Worm (Caenorhabditis elegans) whole organism, young adult: Measurements from ENCODE around the gene F21C10.1.

Experiments
- F22D6.2 ChIP-seq: sonication (generic microtip); optimal IDR thresholded peaks from 2 replicates; lab custom pipeline; 2016; ENCODE audit warnings: mild to moderate bottlenecking, missing genetic modification characterization, missing compliant biosample characterization
- F39B2.1 ChIP-seq: fragments of 200-800 bp; sonication (Bioruptor generic); IDR thresholded peaks from 2 replicates; pipeline ENCODE4 v1.3.6; 2022; ENCODE audit warnings: missing genetic modification reagents, missing genetic modification characterization, missing compliant biosample characterization
- K12H6.12 ChIP-seq: fragments of 200-800 bp; sonication (Bioruptor generic); optimal IDR thresholded peaks from 2 replicates; lab custom pipeline; 2018; ENCODE audit warnings: mild to moderate bottlenecking, missing genetic modification characterization, missing compliant biosample characterization
- Y56A3A.18 ChIP-seq: fragments of 200-800 bp; sonication (Bioruptor generic); IDR thresholded peaks from 2 replicates; pipeline ENCODE4 v1.3.6; 2022; ENCODE audit warnings: missing genetic modification reagents, missing genetic modification characterization, missing compliant biosample characterization
- ama-1 ChIP-seq, 3 experiments: fragments of 150-350 bp in 1 of 3; sonication (generic microtip) in 2 of 3; optimal IDR thresholded peaks; 2 replicates each; lab custom pipeline; 2014 to 2018; ENCODE audit warnings: missing biosample characterization in 2 of 3, missing genetic modification characterization in 2 of 3, missing genetic modification reagents in 2 of 3
- aptf-3 ChIP-seq: fragments of 200-800 bp; sonication (Bioruptor generic); IDR thresholded peaks from 2 replicates; pipeline ENCODE4 v1.3.6; 2022; ENCODE audit warnings: missing genetic modification characterization, missing compliant biosample characterization
- attf-6 ChIP-seq: fragments of 200-800 bp; sonication (Bioruptor generic); IDR thresholded peaks from 2 replicates; pipeline ENCODE4 v1.3.6; 2022; ENCODE audit warnings: missing genetic modification reagents, missing genetic modification characterization, missing compliant biosample characterization
- cebp-1 ChIP-seq, 2 experiments: fragments of 200-800 bp in 1 of 2; sonication (Bioruptor generic) in 1 of 2; sonication (generic microtip) in 1 of 2; IDR thresholded peaks in 1 of 2; optimal IDR thresholded peaks in 1 of 2; 2 replicates each; pipeline versions ENCODE4 v1.3.6 to Lab custom; 2017 to 2022; ENCODE audit warnings: missing compliant biosample characterization in 2 of 2, missing genetic modification characterization in 2 of 2, mild to moderate bottlenecking in 1 of 2, missing genetic modification reagents in 1 of 2, moderate library complexity in 1 of 2
- cebp-2 ChIP-seq: fragments of 200-800 bp; sonication (Bioruptor generic); IDR thresholded peaks from 2 replicates; pipeline ENCODE4 v1.3.6; 2022; ENCODE audit warnings: missing genetic modification characterization, missing compliant biosample characterization
- ceh-100 ChIP-seq: fragments of 200-800 bp; sonication (Bioruptor generic); IDR thresholded peaks from 2 replicates; pipeline ENCODE4 v1.3.6; 2022; ENCODE audit warnings: missing genetic modification reagents, missing genetic modification characterization, missing compliant biosample characterization
- ceh-40 ChIP-seq: fragments of 200-800 bp; sonication (Bioruptor generic); IDR thresholded peaks from 2 replicates; pipeline ENCODE4 v1.3.6; 2022; ENCODE audit warnings: missing genetic modification characterization, missing compliant biosample characterization
- dox-1 ChIP-seq: fragments of 200-800 bp; sonication (Bioruptor generic); IDR thresholded peaks from 2 replicates; pipeline ENCODE4 v1.3.6; 2022; ENCODE audit warnings: missing genetic modification reagents, missing genetic modification characterization, missing compliant biosample characterization
- dpl-1 ChIP-seq: fragments of 150-350 bp; optimal IDR thresholded peaks from 2 replicates; lab custom pipeline; 2014; ENCODE audit warnings: missing biosample characterization, missing genetic modification reagents, missing genetic modification characterization
- egl-44 ChIP-seq: fragments of 200-800 bp; sonication (Bioruptor generic); IDR thresholded peaks from 2 replicates; pipeline ENCODE4 v1.3.6; 2022; ENCODE audit warnings: missing genetic modification reagents, missing genetic modification characterization, missing compliant biosample characterization
- egrh-3 ChIP-seq: fragments of 200-800 bp; sonication (Bioruptor generic); IDR thresholded peaks from 2 replicates; pipeline ENCODE4 v1.3.6; 2022; ENCODE audit warnings: missing genetic modification reagents, missing genetic modification characterization, missing compliant biosample characterization
- ekl-4 ChIP-seq: fragments of 200-800 bp; sonication (Bioruptor generic); IDR thresholded peaks from 2 replicates; pipeline ENCODE4 v1.3.6; 2022; ENCODE audit warnings: missing genetic modification reagents, missing genetic modification characterization, missing compliant biosample characterization
- ets-4 ChIP-seq: fragments of 200-800 bp; sonication (Bioruptor generic); optimal IDR thresholded peaks from 2 replicates; lab custom pipeline; 2018; ENCODE audit warnings: mild to moderate bottlenecking, missing genetic modification characterization, missing compliant biosample characterization
- hmg-1.2 ChIP-seq: fragments of 200-800 bp; sonication (Bioruptor generic); IDR thresholded peaks from 2 replicates; pipeline ENCODE4 v1.3.6; 2022; ENCODE audit warnings: missing genetic modification reagents, missing genetic modification characterization, missing compliant biosample characterization
- let-607 ChIP-seq, 2 experiments: fragments of 200-800 bp in 1 of 2; sonication (Bioruptor generic) in 1 of 2; sonication (generic microtip) in 1 of 2; optimal IDR thresholded peaks; 2 replicates each; lab custom pipeline; 2016 to 2018; ENCODE audit warnings: mild to moderate bottlenecking in 2 of 2, missing compliant biosample characterization in 2 of 2, missing genetic modification characterization in 2 of 2, moderate library complexity in 2 of 2, missing genotype in 1 of 2
- lin-26 ChIP-seq: fragments of 200-800 bp; sonication (Bioruptor generic); IDR thresholded peaks from 2 replicates; pipeline ENCODE4 v1.3.6; 2022; ENCODE audit warnings: missing genetic modification reagents, missing genetic modification characterization, missing compliant biosample characterization
- lin-54 ChIP-seq: fragments of 200-800 bp; sonication (Bioruptor generic); optimal IDR thresholded peaks from 2 replicates; lab custom pipeline; 2018; ENCODE audit warnings: mild to moderate bottlenecking, missing genetic modification characterization, missing compliant biosample characterization
- madf-3 ChIP-seq: fragments of 200-800 bp; sonication (Bioruptor generic); IDR thresholded peaks from 2 replicates; pipeline ENCODE4 v1.3.6; 2022; ENCODE audit warnings: missing genetic modification reagents, missing genetic modification characterization, missing compliant biosample characterization
- madf-6 ChIP-seq: fragments of 200-800 bp; sonication (Bioruptor generic); IDR thresholded peaks from 2 replicates; pipeline ENCODE4 v1.3.6; 2022; ENCODE audit warnings: missing genetic modification reagents, missing genetic modification characterization, missing compliant biosample characterization
- mcd-1 ChIP-seq: fragments of 200-800 bp; sonication (Bioruptor generic); IDR thresholded peaks from 2 replicates; pipeline ENCODE4 v1.3.6; 2022; ENCODE audit warnings: missing genetic modification reagents, missing genetic modification characterization, missing compliant biosample characterization
- nfyb-1 ChIP-seq: fragments of 200-800 bp; sonication (Bioruptor generic); IDR thresholded peaks from 2 replicates; pipeline ENCODE4 v1.3.6; 2022; ENCODE audit warnings: missing genetic modification reagents, missing genetic modification characterization, missing compliant biosample characterization
- nhr-80 ChIP-seq: sonication (generic microtip); optimal IDR thresholded peaks from 2 replicates; lab custom pipeline; 2016; ENCODE audit warnings: missing genetic modification characterization, missing compliant biosample characterization
- pbrm-1 ChIP-seq: fragments of 200-800 bp; sonication (Bioruptor generic); IDR thresholded peaks from 2 replicates; pipeline ENCODE4 v1.3.6; 2022; ENCODE audit warnings: missing genetic modification reagents, missing genetic modification characterization, missing compliant biosample characterization
- repo-1 ChIP-seq: sonication (generic microtip); optimal IDR thresholded peaks from 2 replicates; lab custom pipeline; 2017; ENCODE audit warnings: mild to moderate bottlenecking, missing genetic modification characterization, missing compliant biosample characterization
- snpc-1.1 ChIP-seq: sonication (generic microtip); optimal IDR thresholded peaks from 2 replicates; lab custom pipeline; 2017; ENCODE audit warnings: missing genetic modification characterization, mild to moderate bottlenecking, missing compliant biosample characterization, antibody characterized with exemption, moderate library complexity, missing genotype, missing genetic modification reagents; ENCODE audit not compliant: insufficient read depth
- snpc-3.4 ChIP-seq: sonication (generic microtip); optimal IDR thresholded peaks from 2 replicates; lab custom pipeline; 2017; ENCODE audit warnings: missing genetic modification characterization, mild to moderate bottlenecking, missing compliant biosample characterization, antibody characterized with exemption, moderate library complexity, missing genotype, missing genetic modification reagents
- tbp1 ChIP-seq: fragments of 200-800 bp; sonication (Bioruptor generic); optimal IDR thresholded peaks from 2 replicates; lab custom pipeline; 2018; ENCODE audit warnings: mild to moderate bottlenecking, missing genetic modification characterization, missing compliant biosample characterization
- zfh-2 ChIP-seq: fragments of 200-800 bp; sonication (Bioruptor generic); conservative IDR thresholded peaks from 2 replicates; pipeline ENCODE4 v1.3.6; 2022; ENCODE audit warnings: missing genetic modification reagents, missing genetic modification characterization, missing compliant biosample characterization
- zim-3 ChIP-seq: sonication (generic microtip); optimal IDR thresholded peaks from 2 replicates; lab custom pipeline; 2017; ENCODE audit warnings: mild to moderate bottlenecking, missing genetic modification characterization, moderate library complexity, missing compliant biosample characterization
- ztf-26 ChIP-seq: sonication (generic microtip); optimal IDR thresholded peaks from 2 replicates; lab custom pipeline; 2017; ENCODE audit warnings: missing genetic modification characterization, missing compliant biosample characterization

Gene F21C10.1

DNA sequence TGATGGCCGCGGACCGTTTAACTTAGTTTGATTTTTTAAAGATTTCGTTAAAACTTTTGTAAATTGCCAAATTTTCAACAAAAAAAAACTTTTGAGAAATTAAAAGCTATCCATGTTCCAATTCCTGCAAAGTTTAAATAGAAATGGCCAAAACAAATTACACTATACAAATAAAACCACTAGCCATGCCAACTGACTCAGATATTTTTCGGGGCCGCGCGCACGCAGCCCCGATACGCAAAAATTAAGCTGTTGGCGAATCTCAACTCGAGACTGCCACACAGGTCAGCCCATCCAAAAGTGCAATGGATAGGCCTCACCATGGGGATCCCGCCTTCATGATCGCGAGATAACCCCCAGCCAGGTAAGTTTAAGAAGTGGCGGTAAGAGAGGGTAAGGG lies 45.5 kb upstream of the F21C10.1 start:
- TF ChIP-seq dox-1: peak; percentile 89
- peak; percentile 89 for TF ChIP-seq attf-6 (GFP tag; lab: Robert Waterston, UW)
- peak; percentile 21; the same call in 1 of the 2 replicates for TF ChIP-seq hmg-1.2 (GFP tag; lab: Robert Waterston, UW)
- peak; percentile 54; the same call in 1 of the 2 replicates for TF ChIP-seq nfyb-1 (GFP tag; lab: Robert Waterston, UW)
- TF ChIP-seq ekl-4: peak; percentile 76
- TF ChIP-seq pbrm-1: 0 out of 2 replicates have a peak, but pooled peaks have one; percentile 15
- TF ChIP-seq mcd-1: peak; percentile 22; the same call in 1 of the 2 replicates
- peak; percentile 24; the same call in 1 of the 2 replicates for TF ChIP-seq ceh-40 (GFP tag; lab: Robert Waterston, UW)
- TF ChIP-seq egl-44 (GFP tag; lab: Robert Waterston, UW): peak; percentile 70; the same call in 1 of the 2 replicates
- TF ChIP-seq Y56A3A.18 (GFP tag; lab: Robert Waterston, UW): 0 out of 2 replicates have a peak, but pooled peaks have one; percentile 29
- TF ChIP-seq snpc-1.1: peak; percentile 5
- 0 out of 2 replicates have a peak, but pooled peaks have one; percentile 21 for TF ChIP-seq ceh-100 (GFP tag; lab: Robert Waterston, UW)
- TF ChIP-seq madf-6 (GFP tag; lab: Robert Waterston, UW): peak; percentile 52; the same call in 1 of the 2 replicates
- 0 out of 2 replicates have a peak, but pooled peaks have one; percentile 21 for TF ChIP-seq madf-3 (GFP tag; lab: Robert Waterston, UW)

DNA sequence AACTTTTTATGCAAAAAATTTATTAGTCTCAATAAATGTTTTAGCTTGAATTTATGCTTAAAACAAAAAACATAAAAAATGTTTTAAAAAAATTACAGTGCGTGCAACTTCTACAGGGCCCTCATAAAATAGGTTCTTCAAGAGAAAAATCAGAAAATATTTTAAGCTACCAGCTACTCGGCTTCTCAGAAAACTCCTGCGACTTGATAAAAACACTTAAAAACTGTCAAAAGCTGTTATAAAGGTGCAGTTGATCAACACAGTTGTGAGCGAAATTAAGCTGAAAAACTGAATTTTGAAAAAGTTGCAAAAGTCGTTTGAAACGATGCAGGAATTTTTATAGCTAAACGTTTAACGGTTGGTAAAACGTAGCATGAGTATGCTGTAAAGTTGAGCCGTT lies 43.4 kb upstream of the F21C10.1 start:
- TF ChIP-seq snpc-3.4 (tag; lab: Kevin White, UChicago) (no peak), let-607 (tag; optimal IDR thresholded peaks at IDR 0.05; lab: Kevin White, UChicago) (peak in 1 of 2 experiments; percentile 19), egl-44 (GFP tag; lab: Robert Waterston, UW) (0 out of 2 replicates have a peak, but pooled peaks have one; percentile 20), lin-54 (GFP tag; lab: Kevin White, UChicago) (peak; percentile 4), zfh-2 (GFP tag; lab: Robert Waterston, UW) (no peak), ztf-26 (tag; lab: Kevin White, UChicago) (peak; percentile 48), ceh-100 (GFP tag; lab: Robert Waterston, UW) (peak; percentile 14; the same call in 1 of the 2 replicates), ceh-40 (GFP tag; lab: Robert Waterston, UW) (peak; percentile 69; the same call in 1 of the 2 replicates), repo-1 (tag; lab: Kevin White, UChicago) (peak; percentile 10), aptf-3 (GFP tag; lab: Robert Waterston, UW) (0 out of 2 replicates have a peak, but pooled peaks have one; percentile 53), dpl-1 (GFP tag; lab: Kevin White, UChicago) (no peak), cebp-2 (GFP tag; lab: Robert Waterston, UW) (0 out of 2 replicates have a peak, but pooled peaks have one; percentile 5), tbp1 (GFP tag; lab: Kevin White, UChicago) (peak; percentile 21), dox-1 (peak; percentile 87), zim-3 (tag; lab: Kevin White, UChicago) (peak; percentile 18), cebp-1 (GFP tag; IDR thresholded peaks at IDR 0.05; lab: Robert Waterston, UW) (no peak), cebp-1 (tag; optimal IDR thresholded peaks at IDR 0.05; lab: Kevin White, UChicago) (peak; percentile 10), hmg-1.2 (GFP tag; lab: Robert Waterston, UW) (peak; percentile 34; the same call in 1 of the 2 replicates), nfyb-1 (GFP tag; lab: Robert Waterston, UW) (peak; percentile 32), ama-1 (optimal IDR thresholded peaks at IDR 0.05; lab: Kevin White, UChicago) (peak; percentile 82), ama-1 (GFP tag; optimal IDR thresholded peaks at IDR 0.05; lab: Kevin White, UChicago) (no peak), F39B2.1 (GFP tag; lab: Robert Waterston, UW) (no peak), pbrm-1 (0 out of 2 replicates have a peak, but pooled peaks have one; percentile 52), lin-26 (peak; percentile 37; the same call in 1 of the 2 replicates), egrh-3 (GFP tag; lab: Robert Waterston, UW) (0 out of 2 replicates have a peak, but pooled peaks have one; percentile 19), K12H6.12 (tag; lab: Kevin White, UChicago) (peak; percentile 24), F22D6.2 (no peak), ets-4 (GFP tag; lab: Kevin White, UChicago) (no peak), nhr-80 (tag; lab: Kevin White, UChicago) (no peak)
